Fruit fly (Drosophila melanogaster): ENCODE results near the gene Nubp1.

Nubp1 gene

dm6 chr2L:16706882-16707775, 25.2 kb upstream of the Nubp1 start:
- TF ChIP-seq CG8478 (optimal IDR thresholded peaks at IDR 0.05), result no peak
- no peak for TF ChIP-seq psq (optimal IDR thresholded peaks at IDR 0.05)
- no peak for TF ChIP-seq EcR (GFP tag; optimal IDR thresholded peaks at IDR 0.05)
- no peak for TF ChIP-seq pan (optimal IDR thresholded peaks at IDR 0.05)
- TF ChIP-seq usp (GFP tag; optimal IDR thresholded peaks at IDR 0.05), result no peak

- TF ChIP-seq psq (optimal IDR thresholded peaks at IDR 0.05), result no peak
- TF ChIP-seq pan (optimal IDR thresholded peaks at IDR 0.05), result no peak
- no peak for TF ChIP-seq CG8478 (optimal IDR thresholded peaks at IDR 0.05)
Observed at dm6 chr2L:16709693-16710092, 22.7 kb upstream of the Nubp1 start.

- TF ChIP-seq psq (optimal IDR thresholded peaks at IDR 0.05) (no peak), CG8478 (optimal IDR thresholded peaks at IDR 0.05) (no peak), pan (optimal IDR thresholded peaks at IDR 0.05) (no peak), EcR (GFP tag; optimal IDR thresholded peaks at IDR 0.05) (no peak), usp (GFP tag; optimal IDR thresholded peaks at IDR 0.05) (no peak), Dll (optimal IDR thresholded peaks at IDR 0.05) (no peak)
Observed at dm6 chr2L:16710234-16710633, 22.1 kb upstream of the Nubp1 start.

dm6 chr2L:16710677-16711076, 21.7 kb upstream of the Nubp1 start:
- TF ChIP-seq CG8478 (optimal IDR thresholded peaks at IDR 0.05) (no peak), EcR (GFP tag; optimal IDR thresholded peaks at IDR 0.05) (no peak), usp (GFP tag; optimal IDR thresholded peaks at IDR 0.05) (no peak), psq (optimal IDR thresholded peaks at IDR 0.05) (no peak), pan (optimal IDR thresholded peaks at IDR 0.05) (no peak), Dll (optimal IDR thresholded peaks at IDR 0.05) (no peak)

dm6 chr2L:16711891-16712290, 20.5 kb upstream of the Nubp1 start:
- TF ChIP-seq psq (optimal IDR thresholded peaks at IDR 0.05) (no peak), CG8478 (optimal IDR thresholded peaks at IDR 0.05) (no peak), Dll (optimal IDR thresholded peaks at IDR 0.05) (no peak), pan (optimal IDR thresholded peaks at IDR 0.05) (no peak), usp (GFP tag; optimal IDR thresholded peaks at IDR 0.05) (no peak)

DNA sequence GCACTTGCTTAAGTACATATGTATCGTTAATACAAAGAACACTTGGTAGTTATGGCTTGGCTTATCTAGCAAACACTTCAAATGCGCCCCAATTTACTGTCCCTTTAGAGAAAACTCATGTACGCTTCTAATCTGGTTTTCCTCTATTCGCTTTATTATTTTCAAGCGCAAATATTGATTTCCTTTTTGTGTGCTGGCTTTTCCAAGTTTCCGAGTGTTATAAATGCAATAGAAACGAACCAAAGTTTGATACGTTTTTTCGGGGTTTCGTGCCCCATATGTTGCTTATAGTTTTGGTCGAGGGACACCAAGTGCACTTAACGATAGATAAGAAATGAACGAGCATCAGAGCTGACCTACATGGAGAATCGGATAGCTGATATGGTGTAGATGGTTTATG, 18.4 kb upstream of the Nubp1 start:
- TF ChIP-seq Dll (optimal IDR thresholded peaks at IDR 0.05) (no peak), EcR (GFP tag; optimal IDR thresholded peaks at IDR 0.05) (no peak), usp (GFP tag; optimal IDR thresholded peaks at IDR 0.05) (no peak), CG8478 (optimal IDR thresholded peaks at IDR 0.05) (no peak), pan (optimal IDR thresholded peaks at IDR 0.05) (no peak), psq (optimal IDR thresholded peaks at IDR 0.05) (no peak)

DNA sequence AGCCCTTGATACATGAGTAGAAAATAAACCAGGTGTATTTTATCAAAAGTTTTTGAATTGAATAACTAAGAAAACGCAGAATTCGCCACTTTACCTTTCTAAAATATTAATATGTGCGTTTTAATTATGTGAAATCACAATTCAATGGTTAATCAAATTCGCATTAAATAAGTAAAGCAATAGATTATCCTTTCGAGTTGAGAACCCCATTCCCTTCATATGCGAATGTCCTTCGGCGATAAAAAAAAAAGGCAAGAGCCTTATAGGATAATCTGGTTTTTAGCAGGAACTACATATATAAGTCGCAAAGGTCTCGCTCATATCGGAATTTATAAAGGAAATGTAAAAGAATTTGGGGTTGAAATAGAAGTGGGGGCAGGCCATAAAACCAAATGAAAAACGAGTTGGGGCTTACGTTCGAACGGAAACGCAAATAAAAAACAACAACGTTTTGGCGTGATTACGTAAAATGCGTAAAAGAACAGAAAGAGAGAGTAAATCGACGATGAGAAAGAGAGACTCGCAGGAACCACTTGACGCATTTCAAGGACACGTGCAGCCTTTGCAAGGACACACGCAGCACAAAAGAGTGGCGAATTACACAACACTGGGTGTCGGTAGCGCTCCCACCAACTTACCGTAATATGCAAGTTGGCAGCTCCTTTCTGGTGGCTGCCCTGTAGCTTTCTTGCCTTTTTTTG, 17.1 kb upstream of the Nubp1 start:
- TF ChIP-seq pan (optimal IDR thresholded peaks at IDR 0.05) (no peak), psq (optimal IDR thresholded peaks at IDR 0.05) (no peak), Dll (optimal IDR thresholded peaks at IDR 0.05) (no peak), EcR (GFP tag; optimal IDR thresholded peaks at IDR 0.05) (no peak), usp (GFP tag; optimal IDR thresholded peaks at IDR 0.05) (no peak), CG8478 (optimal IDR thresholded peaks at IDR 0.05) (no peak)

DNA sequence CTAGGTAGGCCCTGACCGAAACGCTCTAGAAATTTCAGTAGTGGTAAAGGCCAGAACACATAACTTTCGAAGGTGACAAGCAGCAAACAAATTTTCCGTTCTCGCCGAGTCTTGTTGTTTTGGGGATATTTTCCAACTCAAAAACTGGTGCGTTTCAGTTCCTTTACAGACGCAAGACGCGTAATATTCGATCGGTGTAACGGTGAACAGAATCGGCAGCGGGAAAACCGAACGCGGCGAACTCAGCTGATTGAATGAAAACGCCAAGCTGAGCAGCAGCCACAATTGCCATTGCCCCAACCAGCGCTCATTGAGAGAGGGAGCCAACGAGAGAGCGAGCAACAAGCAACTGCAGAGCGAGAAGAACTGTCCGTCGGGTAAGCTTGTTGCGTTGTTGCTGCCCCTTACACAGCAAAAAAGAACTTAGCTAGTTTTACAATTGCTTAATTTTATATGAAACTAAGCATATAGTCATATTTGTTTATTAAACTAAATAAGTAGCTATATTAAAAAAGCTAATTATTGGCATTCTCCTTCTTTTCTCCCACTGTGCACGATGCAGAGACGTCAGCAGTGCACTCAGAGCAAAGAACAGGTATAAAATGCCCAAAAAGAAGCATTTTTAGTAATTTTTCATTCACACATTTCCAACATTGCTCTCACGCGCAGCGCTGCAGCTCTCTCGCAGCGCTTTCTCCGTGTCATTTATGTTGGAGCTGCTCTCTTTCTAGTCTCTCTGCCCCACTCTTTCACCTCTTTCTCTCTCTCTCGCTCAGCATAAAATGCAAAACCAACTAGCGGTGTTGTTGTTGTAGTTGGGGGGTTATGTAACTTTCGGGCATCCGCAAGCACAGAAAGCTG, 16.3 kb upstream of the Nubp1 start, which contains the start of the genes Cyt-c-d and CG31808:
Cyt-c-d (plus strand) TSS at position 51 of the 861 bp plus-strand sequence.
CG31808 (minus strand) TSS at position 355 of the 861 bp plus-strand sequence.
- TF ChIP-seq CG8478 (optimal IDR thresholded peaks at IDR 0.05), result no peak
- no peak for TF ChIP-seq EcR (GFP tag; optimal IDR thresholded peaks at IDR 0.05)
- no peak for TF ChIP-seq pan (optimal IDR thresholded peaks at IDR 0.05)
- TF ChIP-seq psq (optimal IDR thresholded peaks at IDR 0.05), result no peak
- TF ChIP-seq usp (GFP tag; optimal IDR thresholded peaks at IDR 0.05), result no peak
- TF ChIP-seq Dll (optimal IDR thresholded peaks at IDR 0.05), result no peak

DNA sequence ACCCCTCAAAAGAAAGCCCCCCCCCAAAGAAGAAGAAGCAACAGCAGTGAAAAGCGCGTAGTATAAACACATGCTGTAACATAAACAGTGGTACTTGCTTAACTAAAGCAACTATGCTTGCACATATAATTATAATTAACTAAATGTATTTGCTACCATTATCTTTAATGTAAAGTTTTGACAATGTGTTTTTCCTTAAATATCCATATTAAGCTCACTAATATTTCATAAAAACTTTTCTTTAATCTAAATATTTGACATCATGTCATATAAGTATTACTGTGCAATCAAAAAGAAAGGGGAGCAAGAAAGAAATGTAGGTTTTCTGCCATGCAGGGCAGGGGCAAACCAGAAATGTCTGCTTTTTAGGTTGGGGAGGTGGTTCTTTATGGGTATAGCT, 15.6 kb upstream of the Nubp1 start:
- TF ChIP-seq CG8478 (optimal IDR thresholded peaks at IDR 0.05), result no peak
- no peak for TF ChIP-seq pan (optimal IDR thresholded peaks at IDR 0.05)
- TF ChIP-seq EcR (GFP tag; optimal IDR thresholded peaks at IDR 0.05), result no peak
- no peak for TF ChIP-seq psq (optimal IDR thresholded peaks at IDR 0.05)
- no peak for TF ChIP-seq usp (GFP tag; optimal IDR thresholded peaks at IDR 0.05)
- no peak for TF ChIP-seq Dll (optimal IDR thresholded peaks at IDR 0.05)

DNA sequence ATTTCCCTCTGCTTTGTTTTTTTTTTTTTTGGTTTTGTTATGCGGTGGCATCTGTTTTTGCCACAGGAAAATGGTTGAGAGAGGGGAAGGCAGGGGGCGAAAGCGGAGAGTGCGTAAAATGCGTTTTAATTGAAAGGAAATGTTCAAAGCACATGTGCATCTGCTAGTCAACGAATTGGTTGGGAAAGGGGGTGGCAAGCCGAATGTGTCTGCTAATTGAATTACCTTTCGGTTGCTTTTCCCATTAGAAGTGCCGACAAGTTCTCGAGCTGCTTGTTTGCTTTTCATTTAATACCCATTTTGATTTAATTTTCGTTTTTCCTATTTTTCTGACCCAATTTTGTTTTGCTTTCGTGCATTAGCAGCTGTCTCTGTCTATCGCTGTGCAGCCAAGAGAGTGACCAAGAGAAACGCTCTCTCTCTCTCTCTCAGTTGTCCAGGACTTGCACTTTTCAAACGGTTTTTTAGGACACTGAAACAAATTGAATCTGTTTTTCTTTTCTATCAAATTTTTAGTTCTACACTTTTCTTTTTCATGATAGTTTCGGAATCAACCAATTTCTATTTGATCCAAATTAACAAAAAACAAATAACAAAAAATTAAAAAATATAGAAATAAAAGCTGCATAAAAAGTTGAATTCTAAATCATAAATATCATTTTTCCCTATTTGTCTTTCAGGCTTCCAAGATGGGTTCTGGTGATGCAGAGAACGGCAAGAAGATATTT, 13.7 kb upstream of the Nubp1 start:
- TF ChIP-seq CG8478 (optimal IDR thresholded peaks at IDR 0.05), result no peak
- TF ChIP-seq EcR (GFP tag; optimal IDR thresholded peaks at IDR 0.05), result no peak
- no peak for TF ChIP-seq psq (optimal IDR thresholded peaks at IDR 0.05)
- no peak for TF ChIP-seq pan (optimal IDR thresholded peaks at IDR 0.05)
- TF ChIP-seq usp (GFP tag; optimal IDR thresholded peaks at IDR 0.05), result no peak
- TF ChIP-seq Dll (optimal IDR thresholded peaks at IDR 0.05), result no peak
